Worm (Caenorhabditis elegans): ENCODE data around the gene tag-51.

- TF ChIP-seq Y95B8A.8 (GFP tag; IDR thresholded peaks at IDR 0.05) (no peak), repo-1 (tag; optimal IDR thresholded peaks at IDR 0.05) (no peak), aptf-2 (GFP tag; conservative IDR thresholded peaks at IDR 0.05) (no peak), lsy-27 (tag; optimal IDR thresholded peaks at IDR 0.05; ENCODE audit: borderline replicate concordance, insufficient read depth) (no peak)
Observed at ce11 chrIII:832855-833504, 21.0 kb upstream of the tag-51 start, which contains the start of gene zip-2.

Measured in whole organism, young adult.